Worm (Caenorhabditis elegans) whole organism, L4 larva: ENCODE data around the gene B0546.3.

Experiments
- D1046.2 ChIP-seq: fragments of 200-800 bp; sonication (Bioruptor generic); IDR thresholded peaks from 2 replicates; pipeline ENCODE4 v1.3.6; 2022; ENCODE audit warnings: missing genetic modification characterization, missing compliant biosample characterization
- F26F4.8 ChIP-seq: fragments of 200-800 bp; sonication (Bioruptor generic); conservative IDR thresholded peaks from 2 replicates; pipeline ENCODE4 v1.3.6; 2022; ENCODE audit warnings: missing genetic modification characterization, missing compliant biosample characterization
- F44E2.7 ChIP-seq: fragments of 200-800 bp; sonication (Bioruptor generic); IDR thresholded peaks from 2 replicates; pipeline ENCODE4 v2.1.2; 2022; ENCODE audit warnings: missing genetic modification characterization, missing compliant biosample characterization
- T26A8.4 ChIP-seq: fragments of 200-800 bp; sonication (Bioruptor generic); IDR thresholded peaks from 2 replicates; pipeline ENCODE4 v1.3.6; 2022; ENCODE audit warnings: missing genetic modification characterization, missing compliant biosample characterization
- Y48G9A.11 ChIP-seq: fragments of 200-800 bp; sonication (Bioruptor generic); IDR thresholded peaks from 2 replicates; pipeline ENCODE4 v1.3.6; 2022; ENCODE audit warnings: missing genetic modification reagents, missing genetic modification characterization, missing compliant biosample characterization
- Y5F2A.4 ChIP-seq: fragments of 200-800 bp; sonication (Bioruptor generic); optimal IDR thresholded peaks from 2 replicates; lab custom pipeline; 2018; ENCODE audit warnings: mild to moderate bottlenecking, missing genetic modification characterization, missing compliant biosample characterization
- ZK337.2 ChIP-seq: fragments of 200-800 bp; sonication (Bioruptor generic); IDR thresholded peaks from 2 replicates; pipeline ENCODE4 v1.3.6; 2022; ENCODE audit warnings: missing genetic modification reagents, missing genetic modification characterization, missing compliant biosample characterization
- aly-2 ChIP-seq: sonication (generic microtip); optimal IDR thresholded peaks from 2 replicates; lab custom pipeline; 2018; ENCODE audit warnings: missing biosample characterization, missing genetic modification characterization
- ama-1 ChIP-seq: fragments of 150-350 bp; optimal IDR thresholded peaks from 2 replicates; lab custom pipeline; 2014; ENCODE audit warnings: inconsistent platforms, mixed read lengths
- ceh-20 ChIP-seq: fragments of 200-800 bp; sonication (Bioruptor generic); IDR thresholded peaks from 2 replicates; pipeline ENCODE4 v1.3.6; 2022; ENCODE audit warnings: missing genetic modification reagents, missing genetic modification characterization, missing compliant biosample characterization
- ceh-28 ChIP-seq: fragments of 150-350 bp; optimal IDR thresholded peaks from 2 replicates; lab custom pipeline; 2014; ENCODE audit warnings: missing biosample characterization, missing genetic modification reagents, missing genetic modification characterization
- ces-1 ChIP-seq: fragments of 150-350 bp; sonication (generic microtip); optimal IDR thresholded peaks from 4 replicates; lab custom pipeline; 2014; ENCODE audit warnings: missing biosample characterization, missing genetic modification reagents, missing genetic modification characterization
- ctbp-1 ChIP-seq: fragments of 200-800 bp; sonication (Bioruptor generic); IDR thresholded peaks from 2 replicates; pipeline ENCODE4 v1.3.6; 2022; ENCODE audit warnings: missing genetic modification reagents, missing genetic modification characterization, missing compliant biosample characterization
- daf-16 ChIP-seq, 3 experiments: sonication (generic microtip); optimal IDR thresholded peaks; 2 replicates each; lab custom pipeline; 2016 to 2017; ENCODE audit warnings: missing genetic modification characterization in 3 of 3, missing genetic modification reagents in 3 of 3, mild to moderate bottlenecking in 2 of 3, missing compliant biosample characterization in 2 of 3, missing biosample characterization in 1 of 3, moderate library complexity in 1 of 3
- daf-8 ChIP-seq: fragments of 200-800 bp; sonication (Bioruptor generic); IDR thresholded peaks from 2 replicates; pipeline ENCODE4 v1.3.6; 2022; ENCODE audit warnings: missing genetic modification characterization, missing compliant biosample characterization
- dmd-6 ChIP-seq: fragments of 200-800 bp; sonication (Bioruptor generic); IDR thresholded peaks from 2 replicates; pipeline ENCODE4 v1.3.6; 2022; ENCODE audit warnings: missing genetic modification reagents, missing genetic modification characterization, missing compliant biosample characterization
- dmd-8 ChIP-seq: fragments of 200-800 bp; sonication (Bioruptor generic); IDR thresholded peaks from 2 replicates; pipeline ENCODE4 v1.3.6; 2022; ENCODE audit warnings: missing genetic modification characterization, missing compliant biosample characterization
- dmd-9 ChIP-seq: fragments of 200-800 bp; sonication (Bioruptor generic); IDR thresholded peaks from 2 replicates; pipeline ENCODE4 v1.3.6; 2022; ENCODE audit warnings: missing genetic modification reagents, missing genetic modification characterization, missing compliant biosample characterization
- duxl-1 ChIP-seq: sonication (generic microtip); optimal IDR thresholded peaks from 2 replicates; lab custom pipeline; 2016; ENCODE audit warnings: mild to moderate bottlenecking, missing genetic modification characterization, moderate library complexity, missing compliant biosample characterization; ENCODE audit not compliant: poor library complexity
- egl-43 ChIP-seq: fragments of 200-800 bp; sonication (Bioruptor generic); IDR thresholded peaks from 2 replicates; pipeline ENCODE4 v1.3.6; 2022; ENCODE audit warnings: missing genetic modification reagents, missing genetic modification characterization, missing compliant biosample characterization
- fkh-10 ChIP-seq: fragments of 150-350 bp; optimal IDR thresholded peaks from 2 replicates; lab custom pipeline; 2014; ENCODE audit warnings: missing biosample characterization, missing genetic modification reagents, missing genetic modification characterization
- gei-8 ChIP-seq: fragments of 200-800 bp; sonication (Bioruptor generic); optimal IDR thresholded peaks from 2 replicates; lab custom pipeline; 2018; ENCODE audit warnings: mild to moderate bottlenecking, missing genetic modification characterization, missing compliant biosample characterization
- hif-1 ChIP-seq, 2 experiments: sonication (generic microtip); optimal IDR thresholded peaks; 2 replicates each; lab custom pipeline; 2016 to 2017; ENCODE audit warnings: missing compliant biosample characterization in 2 of 2, missing genetic modification characterization in 2 of 2, missing genetic modification reagents in 2 of 2, missing genotype in 2 of 2, mild to moderate bottlenecking in 1 of 2
- hlh-11 ChIP-seq: fragments of 200-800 bp; sonication (Bioruptor generic); optimal IDR thresholded peaks from 2 replicates; lab custom pipeline; 2018; ENCODE audit warnings: mild to moderate bottlenecking, missing genetic modification characterization, missing compliant biosample characterization
- hlh-30 ChIP-seq: sonication (generic microtip); optimal IDR thresholded peaks from 2 replicates; lab custom pipeline; 2017; ENCODE audit warnings: antibody characterized with exemption, mild to moderate bottlenecking, missing genetic modification characterization, missing compliant biosample characterization; ENCODE audit not compliant: insufficient read depth
- jun-1 ChIP-seq: fragments of 150-350 bp; optimal IDR thresholded peaks from 2 replicates; lab custom pipeline; 2014; ENCODE audit warnings: missing biosample characterization, missing genetic modification reagents, missing genetic modification characterization
- lim-7 ChIP-seq: fragments of 200-800 bp; sonication (Bioruptor generic); IDR thresholded peaks from 2 replicates; pipeline ENCODE4 v1.3.6; 2022; ENCODE audit warnings: missing genetic modification characterization, missing compliant biosample characterization
- lin-13 ChIP-seq: fragments of 150-350 bp; optimal IDR thresholded peaks from 2 replicates; lab custom pipeline; 2014; ENCODE audit warnings: missing biosample characterization, missing genetic modification reagents, missing genetic modification characterization
- lin-15B ChIP-seq: fragments of 150-350 bp; sonication (generic microtip); optimal IDR thresholded peaks from 3 replicates; lab custom pipeline; 2014; ENCODE audit warnings: missing biosample characterization, missing genetic modification characterization
- lin-38 ChIP-seq: fragments of 200-800 bp; sonication (Bioruptor generic); IDR thresholded peaks from 2 replicates; pipeline ENCODE4 v1.3.6; 2022; ENCODE audit warnings: missing genetic modification reagents, missing genetic modification characterization, missing compliant biosample characterization
- lin-39 ChIP-seq: fragments of 150-350 bp; optimal IDR thresholded peaks from 2 replicates; lab custom pipeline; 2014; ENCODE audit warnings: missing biosample characterization, missing genetic modification reagents, missing genetic modification characterization
- lsy-2 ChIP-seq, 2 experiments: fragments of 150-350 bp in 1 of 2; sonication (generic microtip) in 1 of 2; optimal IDR thresholded peaks; 2 replicates each; lab custom pipeline; 2014 to 2017; ENCODE audit warnings: missing biosample characterization in 2 of 2, missing genetic modification characterization in 2 of 2
- madf-5 ChIP-seq, 2 experiments: fragments of 200-800 bp; sonication (Bioruptor generic); IDR thresholded peaks; 2 replicates each; pipeline ENCODE4 v1.3.6; 2022; ENCODE audit warnings: missing compliant biosample characterization in 2 of 2, missing genetic modification characterization in 2 of 2
- madf-9 ChIP-seq: fragments of 200-800 bp; sonication (Bioruptor generic); conservative IDR thresholded peaks from 2 replicates; pipeline ENCODE4 v1.3.6; 2022; ENCODE audit warnings: missing genetic modification reagents, missing genetic modification characterization, missing compliant biosample characterization
- nhr-111 ChIP-seq: fragments of 200-800 bp; sonication (Bioruptor generic); optimal IDR thresholded peaks from 2 replicates; lab custom pipeline; 2018; ENCODE audit warnings: mild to moderate bottlenecking, missing genetic modification characterization, missing compliant biosample characterization
- nhr-237 ChIP-seq: sonication (generic microtip); optimal IDR thresholded peaks from 2 replicates; lab custom pipeline; 2017; ENCODE audit warnings: missing biosample characterization, missing genetic modification characterization
- nhr-25 ChIP-seq: sonication (generic microtip); optimal IDR thresholded peaks from 2 replicates; lab custom pipeline; 2017; ENCODE audit warnings: missing genetic modification characterization, mild to moderate bottlenecking, missing compliant biosample characterization, antibody characterized with exemption, moderate library complexity, borderline replicate concordance; ENCODE audit not compliant: insufficient read depth
- nhr-42 ChIP-seq: fragments of 200-800 bp; sonication (Bioruptor generic); IDR thresholded peaks from 2 replicates; pipeline ENCODE4 v1.3.6; 2022; ENCODE audit warnings: missing genetic modification characterization, missing compliant biosample characterization
- nhr-48 ChIP-seq: sonication (generic microtip); optimal IDR thresholded peaks from 2 replicates; lab custom pipeline; 2016; ENCODE audit warnings: mild to moderate bottlenecking, missing genetic modification characterization, missing compliant biosample characterization
- nhr-6 ChIP-seq: fragments of 150-350 bp; optimal IDR thresholded peaks from 2 replicates; lab custom pipeline; 2014; ENCODE audit warnings: missing biosample characterization, missing genetic modification characterization
- nhr-77 ChIP-seq: fragments of 150-350 bp; optimal IDR thresholded peaks from 2 replicates; lab custom pipeline; 2014; ENCODE audit warnings: missing biosample characterization, missing genetic modification characterization
- php-3 ChIP-seq: fragments of 200-800 bp; sonication (Bioruptor generic); IDR thresholded peaks from 2 replicates; pipeline ENCODE4 v1.3.6; 2022; ENCODE audit warnings: missing genetic modification reagents, missing genetic modification characterization, missing compliant biosample characterization
- pqm-1 ChIP-seq: sonication (generic microtip); optimal IDR thresholded peaks from 2 replicates; lab custom pipeline; 2017; ENCODE audit warnings: missing biosample characterization, missing genetic modification characterization
- snpc-4 ChIP-seq: fragments of 150-350 bp; optimal IDR thresholded peaks from 2 replicates; lab custom pipeline; 2014; ENCODE audit warnings: missing biosample characterization, missing genetic modification characterization
- spr-3 ChIP-seq: fragments of 200-800 bp; sonication (Bioruptor generic); optimal IDR thresholded peaks from 2 replicates; lab custom pipeline; 2018; ENCODE audit warnings: mild to moderate bottlenecking, missing genetic modification characterization, missing compliant biosample characterization
- tag-97 ChIP-seq: fragments of 200-800 bp; sonication (Bioruptor generic); IDR thresholded peaks from 2 replicates; pipeline ENCODE4 v1.3.6; 2022; ENCODE audit warnings: missing genetic modification characterization, missing compliant biosample characterization
- tra-1 ChIP-seq: fragments of 200-800 bp; sonication (Bioruptor generic); IDR thresholded peaks from 2 replicates; pipeline ENCODE4 v1.3.6; 2022; ENCODE audit warnings: missing genetic modification reagents, missing genetic modification characterization, missing compliant biosample characterization
- zfp-2 ChIP-seq: sonication (generic microtip); optimal IDR thresholded peaks from 2 replicates; lab custom pipeline; 2016; ENCODE audit warnings: mild to moderate bottlenecking, missing genetic modification characterization, missing compliant biosample characterization
- zip-11 ChIP-seq: fragments of 200-800 bp; sonication (Bioruptor generic); IDR thresholded peaks from 2 replicates; pipeline ENCODE4 v1.3.6; 2022; ENCODE audit warnings: missing genetic modification characterization, missing compliant biosample characterization
- zip-2 ChIP-seq: fragments of 150-350 bp; optimal IDR thresholded peaks from 2 replicates; lab custom pipeline; 2014; ENCODE audit warnings: missing biosample characterization, missing genetic modification characterization
- ztf-7 ChIP-seq: fragments of 150-350 bp; optimal IDR thresholded peaks from 2 replicates; lab custom pipeline; 2014; ENCODE audit warnings: missing biosample characterization, missing genetic modification characterization

The B0546.3 gene

DNA sequence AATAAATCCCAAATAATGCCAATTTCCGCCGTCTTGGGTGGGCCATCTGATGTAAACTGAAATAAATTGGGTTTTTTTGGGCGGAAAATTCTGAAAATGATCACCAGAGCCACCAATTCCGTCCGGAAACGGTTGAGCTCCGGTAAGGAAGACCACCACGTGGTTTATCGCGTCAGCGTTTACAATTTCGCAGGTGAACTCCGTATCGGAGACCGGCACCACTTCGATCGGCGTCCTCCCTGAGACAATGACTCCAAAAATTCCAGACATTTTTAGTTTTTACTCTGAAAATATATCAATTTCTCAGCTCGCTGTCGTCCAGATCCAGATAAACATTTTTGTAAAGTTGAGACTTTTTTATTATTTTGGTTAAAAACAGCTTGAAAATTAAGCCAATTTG lies 46.1 kb downstream of the B0546.3 start, which contains the start of gene F42A6.6 (continued):
- 0 out of 2 replicates have a peak, but pooled peaks have one; percentile 42 for TF ChIP-seq php-3 (GFP tag; lab: Robert Waterston, UW)
- TF ChIP-seq Y48G9A.11 (GFP tag; lab: Robert Waterston, UW): peak; percentile 69
- TF ChIP-seq lim-7 (GFP tag; lab: Robert Waterston, UW): no peak
- no peak for TF ChIP-seq ztf-7 (tag; lab: Kevin White, UChicago)
- TF ChIP-seq tag-97: no peak
- no peak for TF ChIP-seq ces-1 (GFP tag; lab: Kevin White, UChicago)
- peak; percentile 67 for TF ChIP-seq gei-8
- 0 out of 2 replicates have a peak, but pooled peaks have one; percentile 33 for TF ChIP-seq F26F4.8 (GFP tag; lab: Robert Waterston, UW)
- TF ChIP-seq pqm-1: no peak
- peak; percentile 83 for TF ChIP-seq ama-1 (lab: Kevin White, UChicago)
- peak; percentile 43 for TF ChIP-seq hlh-11
- TF ChIP-seq T26A8.4 (GFP tag; lab: Robert Waterston, UW): peak; percentile 87
- no peak for TF ChIP-seq lin-15B
- 0 out of 2 replicates have a peak, but pooled peaks have one; percentile 22 for TF ChIP-seq tra-1 (GFP tag; lab: Robert Waterston, UW)
- peak; percentile 77 for TF ChIP-seq Y5F2A.4 (GFP tag; lab: Kevin White, UChicago)
- TF ChIP-seq aly-2 (tag; lab: Kevin White, UChicago): no peak
- TF ChIP-seq hif-1 (tag; optimal IDR thresholded peaks at IDR 0.05; lab: Kevin White, UChicago): peak in 1 of 2 experiments; percentile 17
- TF ChIP-seq ctbp-1 (GFP tag; lab: Robert Waterston, UW): peak; percentile 36; the same call in 1 of the 2 replicates
- TF ChIP-seq dmd-9 (GFP tag; lab: Robert Waterston, UW): no peak
- TF ChIP-seq dmd-6 (GFP tag; lab: Robert Waterston, UW): peak; percentile 42
- TF ChIP-seq egl-43: peak; percentile 87
- peak; percentile 84 for TF ChIP-seq lin-38 (GFP tag; lab: Robert Waterston, UW)
- TF ChIP-seq daf-8 (GFP tag; lab: Robert Waterston, UW): no peak
- TF ChIP-seq madf-9 (GFP tag; lab: Robert Waterston, UW): no peak
- peak; percentile 57; the same call in 1 of the 2 replicates for TF ChIP-seq ceh-20 (GFP tag; lab: Robert Waterston, UW)
- TF ChIP-seq nhr-6 (tag; lab: Kevin White, UChicago): no peak
- no peak for TF ChIP-seq hlh-30 (tag; lab: Kevin White, UChicago)
- TF ChIP-seq lsy-2 (tag; optimal IDR thresholded peaks at IDR 0.05; lab: Kevin White, UChicago): peak in 1 of 2 experiments; percentile 53
- TF ChIP-seq jun-1 (tag; lab: Kevin White, UChicago): no peak
- no peak for TF ChIP-seq zip-2 (tag; lab: Kevin White, UChicago)
- no peak for TF ChIP-seq zfp-2 (tag; lab: Kevin White, UChicago)
- TF ChIP-seq duxl-1 (tag; lab: Kevin White, UChicago): peak; percentile 33
- TF ChIP-seq nhr-48 (tag; lab: Kevin White, UChicago): no peak
- TF ChIP-seq ZK337.2 (GFP tag; lab: Robert Waterston, UW): no peak
- TF ChIP-seq daf-16 (GFP tag; optimal IDR thresholded peaks at IDR 0.05; lab: Kevin White, UChicago): peak in 1 of 2 experiments; percentile 22
- TF ChIP-seq daf-16 (tag; optimal IDR thresholded peaks at IDR 0.05; lab: Kevin White, UChicago): peak; percentile 30
- no peak for TF ChIP-seq dmd-8 (GFP tag; lab: Robert Waterston, UW)
- TF ChIP-seq nhr-111 (GFP tag; lab: Kevin White, UChicago): no peak
- 0 out of 4 replicates have a peak, but pooled peaks have one; percentile 25 to 51 for TF ChIP-seq madf-5 (GFP tag; IDR thresholded peaks at IDR 0.05; lab: Robert Waterston, UW)
- no peak; the same call in 1 of the 2 replicates for TF ChIP-seq nhr-42 (GFP tag; lab: Robert Waterston, UW)
- TF ChIP-seq nhr-237 (tag; lab: Kevin White, UChicago): no peak
- TF ChIP-seq lin-13 (GFP tag; lab: Kevin White, UChicago): peak; percentile 52
- TF ChIP-seq nhr-25 (tag; lab: Kevin White, UChicago): peak; percentile 50
- no peak for TF ChIP-seq zip-11
- no peak for TF ChIP-seq ceh-28 (tag; lab: Kevin White, UChicago)
- peak; percentile 20 for TF ChIP-seq nhr-77
- TF ChIP-seq D1046.2: no peak
- TF ChIP-seq lin-39 (tag; lab: Kevin White, UChicago): no peak
- TF ChIP-seq fkh-10 (GFP tag; lab: Kevin White, UChicago): no peak
- TF ChIP-seq snpc-4 (tag; lab: Kevin White, UChicago): no peak
- no peak for TF ChIP-seq F44E2.7 (GFP tag; lab: Robert Waterston, UW)
- TF ChIP-seq spr-3 (GFP tag; lab: Kevin White, UChicago): peak; percentile 46
